Worm (Caenorhabditis elegans) whole organism, L4 larva: ENCODE results near the gene C36C5.14.

ENCODE experiments used
- D1046.2 ChIP-seq: fragments of 200-800 bp; sonication (Bioruptor generic); IDR thresholded peaks from 2 replicates; pipeline ENCODE4 v1.3.6; 2022; ENCODE audit warnings: missing genetic modification characterization, missing compliant biosample characterization
- F26F4.8 ChIP-seq: fragments of 200-800 bp; sonication (Bioruptor generic); conservative IDR thresholded peaks from 2 replicates; pipeline ENCODE4 v1.3.6; 2022; ENCODE audit warnings: missing genetic modification characterization, missing compliant biosample characterization
- F37D6.2 ChIP-seq: sonication (generic microtip); optimal IDR thresholded peaks from 2 replicates; lab custom pipeline; 2016; ENCODE audit warnings: mild to moderate bottlenecking, missing genetic modification characterization, missing compliant biosample characterization
- F49E8.2 ChIP-seq: sonication (generic microtip); optimal IDR thresholded peaks from 2 replicates; lab custom pipeline; 2016; ENCODE audit warnings: missing compliant biosample characterization, mild to moderate bottlenecking, missing genetic modification characterization, borderline replicate concordance
- Y48G9A.11 ChIP-seq: fragments of 200-800 bp; sonication (Bioruptor generic); IDR thresholded peaks from 2 replicates; pipeline ENCODE4 v1.3.6; 2022; ENCODE audit warnings: missing genetic modification reagents, missing genetic modification characterization, missing compliant biosample characterization
- Y75B8A.6 ChIP-seq: fragments of 200-800 bp; sonication (Bioruptor generic); IDR thresholded peaks from 2 replicates; pipeline ENCODE4 v1.3.6; 2022; ENCODE audit warnings: missing genetic modification reagents, missing genetic modification characterization, missing compliant biosample characterization
- ZK546.5 ChIP-seq, 2 experiments: sonication (generic microtip); optimal IDR thresholded peaks; 2 replicates each; lab custom pipeline; 2017; ENCODE audit warnings: missing biosample characterization in 2 of 2, missing genetic modification characterization in 2 of 2
- arid-1 ChIP-seq: fragments of 200-800 bp; sonication (Bioruptor generic); conservative IDR thresholded peaks from 2 replicates; pipeline ENCODE4 v1.3.6; 2022; ENCODE audit warnings: missing genetic modification reagents, missing genetic modification characterization, missing compliant biosample characterization
- ceh-28 ChIP-seq: fragments of 150-350 bp; optimal IDR thresholded peaks from 2 replicates; lab custom pipeline; 2014; ENCODE audit warnings: missing biosample characterization, missing genetic modification reagents, missing genetic modification characterization
- ceh-44 ChIP-seq: fragments of 200-800 bp; sonication (Bioruptor generic); IDR thresholded peaks from 2 replicates; pipeline ENCODE4 v1.3.6; 2022; ENCODE audit warnings: missing genetic modification reagents, missing genetic modification characterization, missing compliant biosample characterization
- cey-2 ChIP-seq: sonication (generic microtip); optimal IDR thresholded peaks from 3 replicates; lab custom pipeline; 2017; ENCODE audit warnings: missing genetic modification characterization, mild to moderate bottlenecking, missing compliant biosample characterization, antibody characterized with exemption, borderline replicate concordance; ENCODE audit not compliant: insufficient read depth
- ctbp-1 ChIP-seq: fragments of 200-800 bp; sonication (Bioruptor generic); IDR thresholded peaks from 2 replicates; pipeline ENCODE4 v1.3.6; 2022; ENCODE audit warnings: missing genetic modification reagents, missing genetic modification characterization, missing compliant biosample characterization
- daf-12 ChIP-seq: fragments of 150-350 bp; optimal IDR thresholded peaks from 2 replicates; lab custom pipeline; 2014; ENCODE audit warnings: missing biosample characterization, missing genetic modification reagents, missing genetic modification characterization
- dmd-6 ChIP-seq: fragments of 200-800 bp; sonication (Bioruptor generic); IDR thresholded peaks from 2 replicates; pipeline ENCODE4 v1.3.6; 2022; ENCODE audit warnings: missing genetic modification reagents, missing genetic modification characterization, missing compliant biosample characterization
- dmd-8 ChIP-seq: fragments of 200-800 bp; sonication (Bioruptor generic); IDR thresholded peaks from 2 replicates; pipeline ENCODE4 v1.3.6; 2022; ENCODE audit warnings: missing genetic modification characterization, missing compliant biosample characterization
- dmd-9 ChIP-seq: fragments of 200-800 bp; sonication (Bioruptor generic); IDR thresholded peaks from 2 replicates; pipeline ENCODE4 v1.3.6; 2022; ENCODE audit warnings: missing genetic modification reagents, missing genetic modification characterization, missing compliant biosample characterization
- dpl-1 ChIP-seq: fragments of 150-350 bp; optimal IDR thresholded peaks from 2 replicates; lab custom pipeline; 2014; ENCODE audit warnings: missing biosample characterization, missing genetic modification reagents, missing genetic modification characterization
- egl-27 ChIP-seq: sonication (generic microtip); optimal IDR thresholded peaks from 3 replicates; lab custom pipeline; 2017; ENCODE audit warnings: missing biosample characterization, missing genetic modification reagents, missing genetic modification characterization
- egl-43 ChIP-seq: fragments of 200-800 bp; sonication (Bioruptor generic); IDR thresholded peaks from 2 replicates; pipeline ENCODE4 v1.3.6; 2022; ENCODE audit warnings: missing genetic modification reagents, missing genetic modification characterization, missing compliant biosample characterization
- fkh-10 ChIP-seq: fragments of 150-350 bp; optimal IDR thresholded peaks from 2 replicates; lab custom pipeline; 2014; ENCODE audit warnings: missing biosample characterization, missing genetic modification reagents, missing genetic modification characterization
- gei-8 ChIP-seq: fragments of 200-800 bp; sonication (Bioruptor generic); optimal IDR thresholded peaks from 2 replicates; lab custom pipeline; 2018; ENCODE audit warnings: mild to moderate bottlenecking, missing genetic modification characterization, missing compliant biosample characterization
- hlh-11 ChIP-seq: fragments of 200-800 bp; sonication (Bioruptor generic); optimal IDR thresholded peaks from 2 replicates; lab custom pipeline; 2018; ENCODE audit warnings: mild to moderate bottlenecking, missing genetic modification characterization, missing compliant biosample characterization
- jun-1 ChIP-seq: fragments of 150-350 bp; optimal IDR thresholded peaks from 2 replicates; lab custom pipeline; 2014; ENCODE audit warnings: missing biosample characterization, missing genetic modification reagents, missing genetic modification characterization
- lim-7 ChIP-seq: fragments of 200-800 bp; sonication (Bioruptor generic); IDR thresholded peaks from 2 replicates; pipeline ENCODE4 v1.3.6; 2022; ENCODE audit warnings: missing genetic modification characterization, missing compliant biosample characterization
- lin-1 ChIP-seq: fragments of 200-800 bp; sonication (Bioruptor generic); IDR thresholded peaks from 2 replicates; pipeline ENCODE4 v1.3.6; 2022; ENCODE audit warnings: missing genetic modification reagents, missing genetic modification characterization, missing compliant biosample characterization
- lin-13 ChIP-seq: fragments of 150-350 bp; optimal IDR thresholded peaks from 2 replicates; lab custom pipeline; 2014; ENCODE audit warnings: missing biosample characterization, missing genetic modification reagents, missing genetic modification characterization
- lin-29 ChIP-seq: fragments of 200-800 bp; sonication (Bioruptor generic); IDR thresholded peaks from 2 replicates; pipeline ENCODE4 v1.3.6; 2022; ENCODE audit warnings: missing genetic modification reagents, missing genetic modification characterization, missing compliant biosample characterization
- lin-38 ChIP-seq: fragments of 200-800 bp; sonication (Bioruptor generic); IDR thresholded peaks from 2 replicates; pipeline ENCODE4 v1.3.6; 2022; ENCODE audit warnings: missing genetic modification reagents, missing genetic modification characterization, missing compliant biosample characterization
- madf-5 ChIP-seq, 2 experiments: fragments of 200-800 bp; sonication (Bioruptor generic); IDR thresholded peaks; 2 replicates each; pipeline ENCODE4 v1.3.6; 2022; ENCODE audit warnings: missing compliant biosample characterization in 2 of 2, missing genetic modification characterization in 2 of 2
- mdl-1 ChIP-seq, 2 experiments: fragments of 150-350 bp in 1 of 2; sonication (generic microtip) in 1 of 2; optimal IDR thresholded peaks; 2 replicates each; lab custom pipeline; 2014 to 2017; ENCODE audit warnings: missing biosample characterization in 2 of 2, missing genetic modification characterization in 2 of 2
- mdt-29 ChIP-seq: fragments of 200-800 bp; sonication (Bioruptor generic); IDR thresholded peaks from 2 replicates; pipeline ENCODE4 v1.3.6; 2022; ENCODE audit warnings: missing genetic modification reagents, missing genetic modification characterization, missing compliant biosample characterization
- nhr-6 ChIP-seq: fragments of 150-350 bp; optimal IDR thresholded peaks from 2 replicates; lab custom pipeline; 2014; ENCODE audit warnings: missing biosample characterization, missing genetic modification characterization
- pha-4 ChIP-seq, 2 experiments: fragments of 150-350 bp in 1 of 2; fragments of 200-800 bp in 1 of 2; sonication (Bioruptor generic) in 1 of 2; IDR thresholded peaks in 1 of 2; optimal IDR thresholded peaks in 1 of 2; 2 replicates each; pipeline versions ENCODE4 v1.3.6 to Lab custom; 2014 to 2022; ENCODE audit warnings: missing genetic modification characterization in 2 of 2, missing genetic modification reagents in 2 of 2, missing biosample characterization in 1 of 2, missing compliant biosample characterization in 1 of 2
- set-16 ChIP-seq: fragments of 200-800 bp; sonication (Bioruptor generic); IDR thresholded peaks from 2 replicates; pipeline ENCODE4 v1.3.6; 2022; ENCODE audit warnings: missing genetic modification reagents, missing genetic modification characterization, missing compliant biosample characterization
- snpc-1.2 ChIP-seq: fragments of 200-800 bp; sonication (Bioruptor generic); IDR thresholded peaks from 2 replicates; pipeline ENCODE4 v1.3.6; 2022; ENCODE audit warnings: missing genetic modification reagents, missing genetic modification characterization, missing compliant biosample characterization
- snpc-4 ChIP-seq: fragments of 150-350 bp; optimal IDR thresholded peaks from 2 replicates; lab custom pipeline; 2014; ENCODE audit warnings: missing biosample characterization, missing genetic modification characterization
- tra-1 ChIP-seq: fragments of 200-800 bp; sonication (Bioruptor generic); IDR thresholded peaks from 2 replicates; pipeline ENCODE4 v1.3.6; 2022; ENCODE audit warnings: missing genetic modification reagents, missing genetic modification characterization, missing compliant biosample characterization
- unc-130 ChIP-seq: sonication (generic microtip); optimal IDR thresholded peaks from 2 replicates; lab custom pipeline; 2016; ENCODE audit warnings: missing genetic modification reagents, missing genetic modification characterization, missing compliant biosample characterization
- unc-62 ChIP-seq, 3 experiments: fragments of 150-350 bp in 1 of 3; sonication (generic microtip); optimal IDR thresholded peaks in 2 of 3; peaks in 1 of 3; 1 replicate in 1 of 3; 2 replicates in 2 of 3; lab custom pipeline; 2014 to 2017; ENCODE audit warnings: missing biosample characterization in 3 of 3, missing genetic modification characterization in 3 of 3, missing genetic modification reagents in 3 of 3, missing genotype in 1 of 3
- vab-7 ChIP-seq: fragments of 200-800 bp; sonication (Bioruptor generic); IDR thresholded peaks from 2 replicates; pipeline ENCODE4 v1.3.6; 2022; ENCODE audit warnings: missing genetic modification reagents, missing genetic modification characterization, missing compliant biosample characterization

C36C5.14 gene

ce11 chrV:3163143-3163542, 2.2 kb downstream of the C36C5.14 start:
- TF ChIP-seq madf-5 (GFP tag; IDR thresholded peaks at IDR 0.05; lab: Robert Waterston, UW), result peak in 1 of 2 experiments; percentile 31; a peak in 1 of 4 replicates
- TF ChIP-seq lim-7, result peak; percentile 62; the same call in 1 of the 2 replicates
- peak; percentile 82 for TF ChIP-seq dmd-8
- TF ChIP-seq lin-1 (GFP tag; lab: Robert Waterston, UW), result 0 out of 2 replicates have a peak, but pooled peaks have one; percentile 42
- TF ChIP-seq F26F4.8 (GFP tag; lab: Robert Waterston, UW), result peak; percentile 71; the same call in 1 of the 2 replicates
- TF ChIP-seq unc-62 (GFP tag; optimal IDR thresholded peaks at IDR 0.05 in 1 of 2; lab: Kevin White, UChicago), result peak in 1 of 2 experiments; percentile 44
- no peak for TF ChIP-seq unc-62 (tag; optimal IDR thresholded peaks at IDR 0.05; lab: Kevin White, UChicago)
- no peak for TF ChIP-seq lin-38 (GFP tag; lab: Robert Waterston, UW)
- peak; percentile 51; the same call in 1 of the 2 replicates for TF ChIP-seq arid-1
- peak; percentile 80 for TF ChIP-seq egl-43 (GFP tag; lab: Robert Waterston, UW)
- TF ChIP-seq dmd-6 (GFP tag; lab: Robert Waterston, UW), result no peak
- TF ChIP-seq Y48G9A.11 (GFP tag; lab: Robert Waterston, UW), result peak; percentile 61
- TF ChIP-seq F49E8.2, result peak; percentile 66
- no peak for TF ChIP-seq dpl-1 (GFP tag; lab: Kevin White, UChicago)
- 0 out of 2 replicates have a peak, but pooled peaks have one; percentile 52 for TF ChIP-seq tra-1 (GFP tag; lab: Robert Waterston, UW)
- peak; percentile 34; the same call in 1 of the 2 replicates for TF ChIP-seq mdt-29
- 0 out of 2 replicates have a peak, but pooled peaks have one; percentile 23 for TF ChIP-seq dmd-9 (GFP tag; lab: Robert Waterston, UW)
- no peak for TF ChIP-seq F37D6.2 (tag; lab: Kevin White, UChicago)
- TF ChIP-seq lin-29, result no peak
- TF ChIP-seq jun-1, result no peak
- peak; percentile 58; the same call in 1 of the 2 replicates for TF ChIP-seq D1046.2 (GFP tag; lab: Robert Waterston, UW)
- TF ChIP-seq Y75B8A.6 (GFP tag; lab: Robert Waterston, UW), result 0 out of 2 replicates have a peak, but pooled peaks have one; percentile 14
- no peak for TF ChIP-seq mdl-1 (tag; optimal IDR thresholded peaks at IDR 0.05; lab: Kevin White, UChicago)
- TF ChIP-seq set-16 (GFP tag; lab: Robert Waterston, UW), result no peak
- TF ChIP-seq unc-130, result peak; percentile 28
- TF ChIP-seq pha-4 (GFP tag; IDR thresholded peaks at IDR 0.05; lab: Robert Waterston, UW), result no peak
- TF ChIP-seq pha-4 (tag; optimal IDR thresholded peaks at IDR 0.05; lab: Kevin White, UChicago), result no peak
- no peak for TF ChIP-seq hlh-11 (tag; lab: Kevin White, UChicago)
- TF ChIP-seq snpc-1.2 (GFP tag; lab: Robert Waterston, UW), result peak; percentile 86
- TF ChIP-seq ctbp-1 (GFP tag; lab: Robert Waterston, UW), result peak; percentile 47; the same call in 1 of the 2 replicates
- TF ChIP-seq fkh-10 (GFP tag; lab: Kevin White, UChicago), result no peak
- TF ChIP-seq ceh-44 (GFP tag; lab: Robert Waterston, UW), result 0 out of 2 replicates have a peak, but pooled peaks have one; percentile 16
- TF ChIP-seq vab-7 (GFP tag; lab: Robert Waterston, UW), result peak; percentile 63
- no peak for TF ChIP-seq snpc-4 (tag; lab: Kevin White, UChicago)
- no peak for TF ChIP-seq ZK546.5 (tag; optimal IDR thresholded peaks at IDR 0.05; lab: Kevin White, UChicago)

ce11 chrV:3162299-3162698, 3.0 kb downstream of the C36C5.14 start:
- TF ChIP-seq lin-1 (GFP tag; lab: Robert Waterston, UW) (no peak), set-16 (GFP tag; lab: Robert Waterston, UW) (peak; percentile 62)
- TF ChIP-seq, all 104 proteins: peak for 1

- no peak for TF ChIP-seq lin-13
- TF ChIP-seq nhr-6, result no peak
- TF ChIP-seq ceh-28 (tag; lab: Kevin White, UChicago), result no peak
- TF ChIP-seq egl-27 (tag; lab: Kevin White, UChicago), result no peak
- no peak for TF ChIP-seq gei-8 (GFP tag; lab: Kevin White, UChicago)
- TF ChIP-seq cey-2 (tag; lab: Kevin White, UChicago), result no peak
- TF ChIP-seq unc-62 (GFP tag; optimal IDR thresholded peaks at IDR 0.05 in 1 of 2; lab: Kevin White, UChicago), result no peak
- no peak for TF ChIP-seq unc-62 (tag; optimal IDR thresholded peaks at IDR 0.05; lab: Kevin White, UChicago)
- no peak for TF ChIP-seq daf-12
- no peak for TF ChIP-seq F49E8.2
- TF ChIP-seq, all 104 proteins: peak for 0
Measured at ce11 chrV:3159252-3159651, 6.1 kb downstream of the C36C5.14 start, which contains the start of gene C36C5.12. TSS of gene C36C5.12 (minus strand) at chrV:3159352.
